Fruit fly (Drosophila melanogaster) whole organism, embryonic: ENCODE data around the gene CG10761.

Experiments used
- Ada2b ChIP-seq: fragments of 200-800 bp; sonication (Bioruptor generic); IDR thresholded peaks from 2 replicates; pipeline ENCODE4 v1.3.6; 2022; ENCODE audit warnings: missing biosample characterization, missing genetic modification characterization
- Atf-2 ChIP-seq: fragments of 200-800 bp; sonication (Bioruptor generic); optimal IDR thresholded peaks from 2 replicates; lab custom pipeline; 2016; ENCODE audit warnings: missing biosample characterization, missing genetic modification characterization
- CG10267 ChIP-seq: fragments of 200-800 bp; sonication (Bioruptor generic); optimal IDR thresholded peaks from 2 replicates; lab custom pipeline; 2018; ENCODE audit warnings: missing biosample characterization, mild to moderate bottlenecking, missing genetic modification characterization, moderate library complexity
- CG11504 ChIP-seq: fragments of 200-800 bp; sonication (Bioruptor generic); optimal IDR thresholded peaks from 3 replicates; lab custom pipeline; 2019; ENCODE audit warnings: missing biosample characterization, mild to moderate bottlenecking, missing genetic modification characterization, moderate library complexity
- CG13296 ChIP-seq: fragments of 200-800 bp; sonication (Bioruptor generic); optimal IDR thresholded peaks from 3 replicates; lab custom pipeline; 2018; ENCODE audit warnings: missing biosample characterization, mild to moderate bottlenecking, missing genetic modification characterization
- CG15011 ChIP-seq: fragments of 200-800 bp; sonication (Bioruptor generic); optimal IDR thresholded peaks from 3 replicates; lab custom pipeline; 2018; ENCODE audit warnings: missing biosample characterization, mild to moderate bottlenecking, missing genetic modification characterization
- CG15514 ChIP-seq: fragments of 200-800 bp; sonication (Bioruptor generic); optimal IDR thresholded peaks from 3 replicates; lab custom pipeline; 2017; ENCODE audit warnings: missing biosample characterization, missing genetic modification characterization, mild to moderate bottlenecking, moderate library complexity, missing genetic modification reagents
- CG1602 ChIP-seq: fragments of 200-800 bp; sonication (Bioruptor generic); optimal IDR thresholded peaks from 3 replicates; lab custom pipeline; 2016; ENCODE audit warnings: missing biosample characterization, missing genetic modification characterization
- CG17829 ChIP-seq: fragments of 200-800 bp; optimal IDR thresholded peaks from 2 replicates; lab custom pipeline; 2019; ENCODE audit warnings: missing biosample characterization, mild to moderate bottlenecking, missing genetic modification characterization, moderate library complexity
- CG2678 ChIP-seq: fragments of 200-800 bp; sonication (Bioruptor generic); optimal IDR thresholded peaks from 3 replicates; lab custom pipeline; 2019; ENCODE audit warnings: missing biosample characterization, mild to moderate bottlenecking, missing genetic modification characterization, moderate library complexity
- CG30020 ChIP-seq: fragments of 200-800 bp; optimal IDR thresholded peaks from 2 replicates; lab custom pipeline; 2019; ENCODE audit warnings: missing biosample characterization, mild to moderate bottlenecking, missing genetic modification characterization, moderate library complexity
- CG32767 ChIP-seq: fragments of 200-800 bp; sonication (Bioruptor generic); IDR thresholded peaks from 2 replicates; pipeline ENCODE4 v1.3.6; 2022; ENCODE audit warnings: missing biosample characterization, missing genetic modification characterization
- CG33557 ChIP-seq: fragments of 200-800 bp; sonication (Bioruptor generic); optimal IDR thresholded peaks from 2 replicates; lab custom pipeline; 2019; ENCODE audit warnings: missing biosample characterization, mild to moderate bottlenecking, missing genetic modification characterization, moderate library complexity
- CG34224 ChIP-seq: fragments of 200-800 bp; sonication (Bioruptor generic); IDR thresholded peaks from 3 replicates; pipeline ENCODE4 v1.3.6; 2022; ENCODE audit warnings: missing biosample characterization, missing genetic modification characterization; ENCODE audit not compliant: partially characterized antibody
- CG4360 ChIP-seq: fragments of 200-800 bp; sonication (Bioruptor generic); IDR thresholded peaks from 2 replicates; pipeline ENCODE4 v1.3.6; 2022; ENCODE audit warnings: missing biosample characterization, missing genetic modification characterization
- CG4820 ChIP-seq: fragments of 200-800 bp; sonication (Bioruptor generic); optimal IDR thresholded peaks from 3 replicates; lab custom pipeline; 2016; ENCODE audit warnings: missing biosample characterization, missing genetic modification characterization
- CG8388 ChIP-seq: fragments of 200-800 bp; sonication (Bioruptor generic); optimal IDR thresholded peaks from 2 replicates; lab custom pipeline; 2019; ENCODE audit warnings: missing biosample characterization, mild to moderate bottlenecking, missing genetic modification characterization, moderate library complexity
- CG9215 ChIP-seq: fragments of 200-800 bp; sonication (Bioruptor generic); IDR thresholded peaks from 2 replicates; pipeline ENCODE4 v1.3.6; 2022; ENCODE audit warnings: missing biosample characterization, missing genetic modification characterization
- CG9817 ChIP-seq: fragments of 200-800 bp; sonication (Bioruptor generic); optimal IDR thresholded peaks from 2 replicates; lab custom pipeline; 2018; ENCODE audit warnings: missing biosample characterization, mild to moderate bottlenecking, missing genetic modification characterization, moderate library complexity
- Camta ChIP-seq: fragments of 200-800 bp; sonication (Bioruptor generic); optimal IDR thresholded peaks from 2 replicates; lab custom pipeline; 2016; ENCODE audit warnings: missing biosample characterization, missing genetic modification characterization
- CoRest ChIP-seq: fragments of 200-800 bp; sonication (Bioruptor generic); optimal IDR thresholded peaks from 3 replicates; lab custom pipeline; 2018; ENCODE audit warnings: missing biosample characterization, mild to moderate bottlenecking, missing genetic modification characterization, moderate library complexity
- Dll ChIP-seq: fragments of 200-800 bp; sonication (Bioruptor generic); IDR thresholded peaks from 4 replicates; pipeline ENCODE4 v1.3.6; 2022; ENCODE audit warnings: missing biosample characterization, missing genetic modification characterization; ENCODE audit not compliant: partially characterized antibody
- ERR ChIP-seq: fragments of 200-800 bp; sonication (Bioruptor generic); optimal IDR thresholded peaks from 2 replicates; lab custom pipeline; 2016; ENCODE audit warnings: missing biosample characterization, missing genetic modification characterization
- Elba2 ChIP-seq: fragments of 200-800 bp; sonication (Bioruptor generic); optimal IDR thresholded peaks from 3 replicates; lab custom pipeline; 2016; ENCODE audit warnings: missing biosample characterization, missing genetic modification characterization
- Ets65A ChIP-seq: fragments of 200-800 bp; sonication (Bioruptor generic); peaks from one replicate; lab custom pipeline; 2016; ENCODE audit warnings: missing biosample characterization, missing genetic modification characterization
- Hmx ChIP-seq: fragments of 200-800 bp; sonication (Bioruptor generic); optimal IDR thresholded peaks from 2 replicates; lab custom pipeline; 2016; ENCODE audit warnings: missing biosample characterization, missing genetic modification characterization
- Mad ChIP-seq: fragments of 200-800 bp; sonication (Bioruptor generic); optimal IDR thresholded peaks from 2 replicates; lab custom pipeline; 2016; ENCODE audit warnings: missing biosample characterization, missing genetic modification characterization
- Max ChIP-seq: fragments of 200-800 bp; sonication (Bioruptor generic); optimal IDR thresholded peaks from 2 replicates; lab custom pipeline; 2016; ENCODE audit warnings: missing biosample characterization, mild to moderate bottlenecking, missing genetic modification characterization
- NC2β ChIP-seq: fragments of 200-800 bp; sonication (Bioruptor generic); optimal IDR thresholded peaks from 2 replicates; lab custom pipeline; 2016; ENCODE audit warnings: missing biosample characterization, missing genetic modification characterization
- Nf-YA ChIP-seq: fragments of 200-800 bp; sonication (Bioruptor generic); IDR thresholded peaks from 2 replicates; pipeline ENCODE4 v1.3.6; 2022; ENCODE audit warnings: missing biosample characterization, missing genetic modification characterization
- Oli ChIP-seq: fragments of 200-800 bp; sonication (Bioruptor generic); optimal IDR thresholded peaks from 2 replicates; lab custom pipeline; 2018; ENCODE audit warnings: missing biosample characterization, mild to moderate bottlenecking, missing genetic modification characterization, moderate library complexity
- Poxn ChIP-seq: fragments of 200-800 bp; sonication (Bioruptor generic); IDR thresholded peaks from 2 replicates; pipeline ENCODE4 v1.3.6; 2022; ENCODE audit warnings: missing biosample characterization, missing genetic modification characterization
- Rx ChIP-seq: fragments of 200-800 bp; sonication (Bioruptor generic); IDR thresholded peaks from 2 replicates; pipeline ENCODE4 v1.3.6; 2022; ENCODE audit warnings: missing biosample characterization, missing genetic modification characterization
- Six4 ChIP-seq: fragments of 200-800 bp; sonication (Bioruptor generic); optimal IDR thresholded peaks from 2 replicates; lab custom pipeline; 2016; ENCODE audit warnings: missing biosample characterization, missing genetic modification characterization
- Sry-δ ChIP-seq: fragments of 200-800 bp; sonication (Bioruptor generic); optimal IDR thresholded peaks from 2 replicates; lab custom pipeline; 2016; ENCODE audit warnings: missing biosample characterization, missing genetic modification characterization
- al ChIP-seq: fragments of 200-800 bp; sonication (Bioruptor generic); IDR thresholded peaks from 2 replicates; pipeline ENCODE4 v1.3.6; 2022; ENCODE audit warnings: missing biosample characterization, missing genetic modification characterization
- amos ChIP-seq: fragments of 200-800 bp; sonication (Bioruptor generic); IDR thresholded peaks from 2 replicates; pipeline ENCODE4 v1.3.6; 2022; ENCODE audit warnings: missing biosample characterization, missing genetic modification characterization; ENCODE audit not compliant: partially characterized antibody
- az2 ChIP-seq: fragments of 200-800 bp; sonication (Bioruptor generic); optimal IDR thresholded peaks from 3 replicates; lab custom pipeline; 2016; ENCODE audit warnings: missing biosample characterization, missing genetic modification characterization
- dpn ChIP-seq, 2 experiments: fragments of 200-800 bp; sonication (Bioruptor generic); optimal IDR thresholded peaks; 3 replicates each; lab custom pipeline; 2016; ENCODE audit warnings: missing biosample characterization in 2 of 2, missing genetic modification characterization in 2 of 2
- h ChIP-seq: fragments of >200 bp; optimal IDR thresholded peaks from 2 replicates; lab custom pipeline; 2017
- lbe ChIP-seq: fragments of 200-800 bp; sonication (Bioruptor generic); optimal IDR thresholded peaks from 2 replicates; lab custom pipeline; 2016; ENCODE audit warnings: missing biosample characterization, mild to moderate bottlenecking, missing genetic modification characterization
- luna ChIP-seq: fragments of 200-800 bp; sonication (Bioruptor generic); optimal IDR thresholded peaks from 2 replicates; lab custom pipeline; 2016; ENCODE audit warnings: missing biosample characterization, missing genetic modification characterization
- nerfin-1 ChIP-seq: fragments of 200-800 bp; sonication (Bioruptor generic); optimal IDR thresholded peaks from 3 replicates; lab custom pipeline; 2019; ENCODE audit warnings: missing biosample characterization, mild to moderate bottlenecking, missing genetic modification characterization, moderate library complexity
- row ChIP-seq: fragments of 200-800 bp; sonication (Bioruptor generic); IDR thresholded peaks from 3 replicates; pipeline ENCODE4 v1.3.6; 2022; ENCODE audit warnings: missing biosample characterization, missing genetic modification characterization
- sd ChIP-seq: fragments of 200-800 bp; sonication (Bioruptor generic); optimal IDR thresholded peaks from 3 replicates; lab custom pipeline; 2018; ENCODE audit warnings: missing biosample characterization, mild to moderate bottlenecking, missing genetic modification characterization, moderate library complexity
- sens ChIP-seq: fragments of 200-800 bp; sonication (Bioruptor generic); peaks from one replicate; lab custom pipeline; 2016; ENCODE audit warnings: missing biosample characterization, missing genetic modification characterization
- tin ChIP-seq: fragments of 200-800 bp; sonication (Bioruptor generic); optimal IDR thresholded peaks from 3 replicates; lab custom pipeline; 2016; ENCODE audit warnings: missing biosample characterization, missing genetic modification characterization
- tll ChIP-seq, 2 experiments: fragments of 200-800 bp in 1 of 2; fragments of >200 bp in 1 of 2; sonication (Bioruptor generic) in 1 of 2; optimal IDR thresholded peaks; 2 replicates each; lab custom pipeline; 2017 to 2019; ENCODE audit warnings: missing biosample characterization in 2 of 2, missing genetic modification characterization in 2 of 2, mild to moderate bottlenecking in 1 of 2, moderate library complexity in 1 of 2
- usp ChIP-seq: fragments of >200 bp; optimal IDR thresholded peaks from 2 replicates; lab custom pipeline; 2017; ENCODE audit warnings: missing biosample characterization, missing genetic modification characterization

The CG10761 gene

DNA sequence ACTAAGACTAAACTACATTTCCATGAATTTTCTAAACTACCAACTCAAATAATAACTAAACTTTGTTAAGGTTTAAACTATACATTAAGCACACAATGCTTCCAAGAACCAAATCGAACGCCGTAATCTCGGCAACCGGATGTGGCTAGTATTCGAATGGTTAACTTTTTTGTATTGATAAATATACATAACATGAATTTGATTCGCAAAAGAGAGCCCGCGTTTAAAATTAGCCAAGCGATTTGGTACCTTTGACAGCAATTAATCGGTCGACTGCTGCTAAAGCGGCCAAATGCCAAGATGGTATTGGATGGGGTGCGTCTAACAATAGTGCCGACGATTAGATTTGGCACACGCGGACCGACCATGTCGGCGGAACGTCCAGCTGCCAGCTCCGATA is 14.9 kb downstream of the CG10761 start, which contains the start of gene CG15336:
Gene CG15336, plus strand, starts transcription at position 301 of the 400 bp plus-strand sequence.
- TF ChIP-seq CG11504 (tag; lab: Kevin White, UChicago) (no peak), Hmx (GFP tag; lab: Kevin White, UChicago) (no peak), CG9817 (no peak), CG1602 (GFP tag; lab: Kevin White, UChicago) (no peak), dpn (GFP tag; optimal IDR thresholded peaks at IDR 0.05; lab: Kevin White, UChicago) (no peak), CG2678 (tag; lab: Kevin White, UChicago) (no peak), CG4820 (GFP tag; lab: Kevin White, UChicago) (no peak), h (lab: Kevin White, UChicago) (no peak), NC2β (GFP tag; lab: Kevin White, UChicago) (no peak), Mad (GFP tag; lab: Kevin White, UChicago) (no peak), Elba2 (GFP tag; lab: Kevin White, UChicago) (no peak), Rx (GFP tag; lab: Robert Waterston, UW) (no peak), Poxn (GFP tag; lab: Robert Waterston, UW) (no peak), sd (tag; lab: Kevin White, UChicago) (no peak), Nf-YA (GFP tag; lab: Robert Waterston, UW) (no peak), tin (GFP tag; lab: Kevin White, UChicago) (no peak)
- TF ChIP-seq, all 482 proteins: peak for 0

DNA sequence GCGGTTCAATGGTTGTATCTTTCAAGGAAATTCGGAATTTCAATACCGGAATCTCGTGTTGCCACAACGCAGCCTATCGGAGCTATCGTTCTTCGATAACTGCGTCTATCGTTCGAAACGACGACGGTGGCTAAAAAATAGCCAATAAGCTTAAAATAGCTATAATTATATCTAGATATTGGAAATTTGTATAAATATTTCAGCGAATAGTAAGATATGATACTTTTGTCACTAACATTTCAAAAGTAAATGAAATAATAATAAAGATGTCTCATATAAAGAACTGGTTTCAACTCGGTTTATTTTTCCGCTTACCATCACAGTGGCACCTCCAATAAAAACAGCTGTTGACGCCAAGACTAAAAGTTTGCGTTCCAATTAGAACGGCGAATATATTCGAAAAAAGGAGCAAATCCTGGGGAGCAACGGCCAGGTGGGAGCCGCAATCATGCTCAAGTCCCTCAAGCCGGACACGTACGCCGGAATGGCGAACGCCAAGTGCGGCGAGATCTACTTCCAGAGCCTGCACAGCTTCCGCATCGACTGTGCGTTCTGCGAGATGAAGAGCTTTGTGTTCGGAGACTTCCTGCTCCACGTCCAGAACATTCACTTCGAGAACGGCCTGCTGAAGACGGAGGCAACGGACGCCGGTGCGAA is 17.0 kb downstream of the CG10761 start, which contains the start of the genes alpha-PheRS and CG2129:
Gene alpha-PheRS, minus strand, starts transcription at position 102 of the 657 bp plus-strand sequence.
Gene CG2129, plus strand, starts transcription at position 339 of the 657 bp plus-strand sequence.
- TF ChIP-seq nerfin-1 (tag; lab: Kevin White, UChicago) (peak; percentile 8), Dll (GFP tag; lab: Robert Waterston, UW) (peak; percentile 62; the same call in 2 of the 4 replicates), luna (GFP tag; lab: Kevin White, UChicago) (no peak), az2 (GFP tag; lab: Kevin White, UChicago) (no peak), CG34224 (GFP tag; lab: Robert Waterston, UW) (peak; percentile 32; the same call in 1 of the 3 replicates), amos (GFP tag; lab: Robert Waterston, UW) (peak; percentile 5; the same call in 1 of the 2 replicates), lbe (GFP tag; lab: Kevin White, UChicago) (peak; percentile 4), CG9215 (GFP tag; lab: Robert Waterston, UW) (no peak), CG13296 (GFP tag; lab: Kevin White, UChicago) (peak; percentile 50), al (GFP tag; lab: Robert Waterston, UW) (no peak), CG32767 (GFP tag; lab: Robert Waterston, UW) (no peak), Oli (tag; lab: Kevin White, UChicago) (no peak), CG17829 (tag; lab: Kevin White, UChicago) (peak; percentile 29), tll (GFP tag; optimal IDR thresholded peaks at IDR 0.05; lab: Kevin White, UChicago) (no peak), ERR (GFP tag; lab: Kevin White, UChicago) (no peak), CoRest (tag; lab: Kevin White, UChicago) (peak; percentile 44), Ets65A (no peak), CG15514 (GFP tag; lab: Kevin White, UChicago) (peak; percentile 96), CG4360 (GFP tag; lab: Robert Waterston, UW) (no peak), Camta (no peak), row (GFP tag; lab: Robert Waterston, UW) (peak; percentile 79), CG10267 (peak; percentile 51), Max (GFP tag; lab: Kevin White, UChicago) (peak; percentile 37), CG8388 (peak; percentile 9), CG30020 (tag; lab: Kevin White, UChicago) (peak; percentile 15), Ada2b (GFP tag; lab: Robert Waterston, UW) (0 out of 2 replicates have a peak, but pooled peaks have one; percentile 34), usp (GFP tag; lab: Kevin White, UChicago) (no peak), Atf-2 (no peak), Six4 (GFP tag; lab: Kevin White, UChicago) (no peak), CG33557 (GFP tag; lab: Kevin White, UChicago) (peak; percentile 0), sens (GFP tag; lab: Kevin White, UChicago) (peak; percentile 77), Sry-δ (GFP tag; lab: Kevin White, UChicago) (peak; percentile 10), CG15011 (no peak)
